Worm (Caenorhabditis elegans): Measurements from ENCODE around the gene W07G4.8.

ce11 chrV:13063402-13063801 is 14.0 kb upstream of the W07G4.8 start:
- TF ChIP-seq sptf-1 (tag; optimal IDR thresholded peaks at IDR 0.05) (no peak), mab-5 (tag; optimal IDR thresholded peaks at IDR 0.05) (no peak), nhr-76 (tag; optimal IDR thresholded peaks at IDR 0.05) (no peak), nhr-28 (tag; optimal IDR thresholded peaks at IDR 0.05) (no peak), lin-13 (tag; optimal IDR thresholded peaks at IDR 0.05) (no peak), unc-62 (GFP tag; optimal IDR thresholded peaks at IDR 0.05) (no peak), M03D4.4 (tag; optimal IDR thresholded peaks at IDR 0.05) (no peak), drap-1 (GFP tag; optimal IDR thresholded peaks at IDR 0.05) (no peak), ces-1 (GFP tag; optimal IDR thresholded peaks at IDR 0.05) (no peak), snpc-4 (tag; optimal IDR thresholded peaks at IDR 0.05) (no peak), ztf-11 (tag; optimal IDR thresholded peaks at IDR 0.05) (no peak), pha-4 (tag; optimal IDR thresholded peaks at IDR 0.05) (no peak)

All from whole organism, mixed stage, embryonic.